Fruit fly (Drosophila melanogaster) whole organism, embryonic: Measurements from ENCODE around the gene Prx4.

Source experiments
- Blimp-1 ChIP-seq: fragments of 200-800 bp; sonication (Bioruptor generic); optimal IDR thresholded peaks from 3 replicates; lab custom pipeline; 2018; ENCODE audit warnings: missing biosample characterization, missing genetic modification characterization, mild to moderate bottlenecking, moderate library complexity, missing genetic modification reagents
- C15 ChIP-seq: fragments of 200-800 bp; sonication (Bioruptor generic); IDR thresholded peaks from 3 replicates; pipeline ENCODE4 v1.3.6; 2022; ENCODE audit warnings: missing biosample characterization, missing genetic modification characterization
- CG10654 ChIP-seq: fragments of 200-800 bp; sonication (Bioruptor generic); optimal IDR thresholded peaks from 2 replicates; lab custom pipeline; 2016; ENCODE audit warnings: missing biosample characterization, missing genetic modification characterization
- CG11093 ChIP-seq: fragments of 200-800 bp; sonication (Bioruptor generic); IDR thresholded peaks from 3 replicates; pipeline ENCODE4 v1.3.6; 2022; ENCODE audit warnings: missing biosample characterization, missing genetic modification characterization
- CG11247 ChIP-seq: fragments of 200-800 bp; sonication (Bioruptor generic); IDR thresholded peaks from 2 replicates; pipeline ENCODE4 v1.3.6; 2022; ENCODE audit warnings: missing biosample characterization, missing genetic modification characterization
- CG12236 ChIP-seq: fragments of 200-800 bp; sonication (Bioruptor generic); optimal IDR thresholded peaks from 2 replicates; lab custom pipeline; 2016; ENCODE audit warnings: missing biosample characterization, missing genetic modification characterization
- CG12744 ChIP-seq: fragments of 200-800 bp; sonication (Bioruptor generic); optimal IDR thresholded peaks from 2 replicates; lab custom pipeline; 2016; ENCODE audit warnings: missing biosample characterization, missing genetic modification characterization
- CG13296 ChIP-seq: fragments of 200-800 bp; sonication (Bioruptor generic); optimal IDR thresholded peaks from 3 replicates; lab custom pipeline; 2018; ENCODE audit warnings: missing biosample characterization, mild to moderate bottlenecking, missing genetic modification characterization
- CG15479 ChIP-seq: fragments of 200-800 bp; sonication (Bioruptor generic); optimal IDR thresholded peaks from 3 replicates; lab custom pipeline; 2019; ENCODE audit warnings: missing biosample characterization, mild to moderate bottlenecking, missing genetic modification characterization, moderate library complexity
- CG16863 ChIP-seq: fragments of 200-800 bp; sonication (Bioruptor generic); optimal IDR thresholded peaks from 3 replicates; lab custom pipeline; 2016; ENCODE audit warnings: missing biosample characterization, missing genetic modification characterization
- CG3407 ChIP-seq: fragments of 200-800 bp; sonication (Bioruptor generic); optimal IDR thresholded peaks from 2 replicates; lab custom pipeline; 2018; ENCODE audit warnings: missing biosample characterization, mild to moderate bottlenecking, missing genetic modification characterization
- CG34224 ChIP-seq: fragments of 200-800 bp; sonication (Bioruptor generic); IDR thresholded peaks from 3 replicates; pipeline ENCODE4 v1.3.6; 2022; ENCODE audit warnings: missing biosample characterization, missing genetic modification characterization; ENCODE audit not compliant: partially characterized antibody
- CG6689 ChIP-seq: fragments of 200-800 bp; sonication (Bioruptor generic); IDR thresholded peaks from 2 replicates; pipeline ENCODE4 v1.3.6; 2022; ENCODE audit warnings: missing biosample characterization, missing genetic modification characterization
- CG6765 ChIP-seq: fragments of 200-800 bp; sonication (Bioruptor generic); optimal IDR thresholded peaks from 3 replicates; lab custom pipeline; 2017; ENCODE audit warnings: missing biosample characterization, mild to moderate bottlenecking, missing genetic modification characterization
- CG7963 ChIP-seq: fragments of 200-800 bp; sonication (Bioruptor generic); IDR thresholded peaks from 3 replicates; pipeline ENCODE4 v1.3.6; 2022; ENCODE audit warnings: missing biosample characterization, missing genetic modification characterization; ENCODE audit not compliant: partially characterized antibody
- CG8281 ChIP-seq: fragments of 200-800 bp; sonication (Bioruptor generic); optimal IDR thresholded peaks from 2 replicates; lab custom pipeline; 2018; ENCODE audit warnings: missing biosample characterization, mild to moderate bottlenecking, missing genetic modification characterization, moderate library complexity
- Deaf1 ChIP-seq: fragments of 200-800 bp; optimal IDR thresholded peaks from 3 replicates; lab custom pipeline; 2019; ENCODE audit warnings: missing biosample characterization, mild to moderate bottlenecking, missing genetic modification characterization, moderate library complexity
- Fer1 ChIP-seq: fragments of 200-800 bp; sonication (Bioruptor generic); optimal IDR thresholded peaks from 2 replicates; lab custom pipeline; 2017; ENCODE audit warnings: missing biosample characterization, mild to moderate bottlenecking, missing genetic modification characterization
- GATAe ChIP-seq: fragments of 200-800 bp; sonication (Bioruptor generic); conservative IDR thresholded peaks from 2 replicates; pipeline ENCODE4 v1.3.6; 2022; ENCODE audit warnings: missing biosample characterization, missing genetic modification characterization
- Hmr ChIP-seq: fragments of 200-800 bp; sonication (Bioruptor generic); optimal IDR thresholded peaks from 3 replicates; lab custom pipeline; 2017; ENCODE audit warnings: mild to moderate bottlenecking, missing biosample characterization, missing genetic modification reagents, missing genetic modification characterization
- Med ChIP-seq: fragments of 200-800 bp; sonication (Bioruptor generic); peaks from one replicate; lab custom pipeline; 2016; ENCODE audit warnings: missing biosample characterization, missing genetic modification characterization, mild to moderate bottlenecking, inconsistent platforms, moderate library complexity
- NFAT ChIP-seq: fragments of 200-800 bp; sonication (Bioruptor generic); IDR thresholded peaks from 2 replicates; pipeline ENCODE4 v1.3.6; 2022; ENCODE audit warnings: missing biosample characterization, missing genetic modification characterization
- NK7.1 ChIP-seq: fragments of 200-800 bp; sonication (Bioruptor generic); optimal IDR thresholded peaks from 3 replicates; lab custom pipeline; 2016; ENCODE audit warnings: missing biosample characterization, missing genetic modification characterization
- Optix ChIP-seq: fragments of 200-800 bp; sonication (Bioruptor generic); IDR thresholded peaks from 3 replicates; pipeline ENCODE4 v1.3.6; 2022; ENCODE audit warnings: missing biosample characterization, missing genetic modification characterization
- Stat92E ChIP-seq, 3 experiments: fragments of >200 bp in 2 of 3; fragments of 200-800 bp in 1 of 3; sonication (Bioruptor generic) in 1 of 3; optimal IDR thresholded peaks; 2 replicates each; lab custom pipeline; 2017 to 2019; ENCODE audit warnings: missing biosample characterization in 3 of 3, missing genetic modification characterization in 3 of 3, mild to moderate bottlenecking in 1 of 3, moderate library complexity in 1 of 3
- ara ChIP-seq: fragments of 200-800 bp; sonication (Bioruptor generic); IDR thresholded peaks from 2 replicates; pipeline ENCODE4 v1.3.6; 2022; ENCODE audit warnings: missing biosample characterization, missing genetic modification characterization
- bab2 ChIP-seq: fragments of 200-800 bp; sonication (Bioruptor generic); optimal IDR thresholded peaks from 2 replicates; lab custom pipeline; 2016; ENCODE audit warnings: missing biosample characterization, missing genetic modification characterization
- bigmax ChIP-seq: fragments of 200-800 bp; sonication (Bioruptor generic); optimal IDR thresholded peaks from 2 replicates; lab custom pipeline; 2018; ENCODE audit warnings: missing biosample characterization, mild to moderate bottlenecking, missing genetic modification characterization
- bsh ChIP-seq, 2 experiments: fragments of 200-800 bp; sonication (Bioruptor generic); optimal IDR thresholded peaks; 2 replicates each; lab custom pipeline; 2017 to 2018; ENCODE audit warnings: mild to moderate bottlenecking in 2 of 2, missing biosample characterization in 2 of 2, missing genetic modification characterization in 2 of 2, moderate library complexity in 1 of 2
- cg ChIP-seq: fragments of 200-800 bp; sonication (Bioruptor generic); optimal IDR thresholded peaks from 3 replicates; lab custom pipeline; 2019; ENCODE audit warnings: missing biosample characterization, mild to moderate bottlenecking, missing genetic modification characterization, moderate library complexity
- esg ChIP-seq: fragments of 200-800 bp; sonication (Bioruptor generic); conservative IDR thresholded peaks from 2 replicates; pipeline ENCODE4 v1.3.6; 2022; ENCODE audit warnings: missing biosample characterization, missing genetic modification characterization
- grn ChIP-seq: fragments of 200-800 bp; sonication (Bioruptor generic); optimal IDR thresholded peaks from 3 replicates; lab custom pipeline; 2017; ENCODE audit warnings: missing biosample characterization, missing genetic modification characterization
- hbn ChIP-seq: fragments of 200-800 bp; sonication (Bioruptor generic); IDR thresholded peaks from 2 replicates; pipeline ENCODE4 v1.3.6; 2022; ENCODE audit warnings: missing biosample characterization, missing genetic modification characterization; ENCODE audit not compliant: partially characterized antibody
- hkb ChIP-seq, 2 experiments: fragments of 200-800 bp in 1 of 2; fragments of >200 bp in 1 of 2; sonication (Bioruptor generic) in 1 of 2; IDR thresholded peaks in 1 of 2; optimal IDR thresholded peaks in 1 of 2; 2 replicates each; pipeline versions ENCODE4 v1.3.6 to Lab custom; 2017 to 2022; ENCODE audit warnings: missing biosample characterization in 1 of 2, missing genetic modification characterization in 1 of 2
- jumu ChIP-seq: fragments of 200-800 bp; sonication (Bioruptor generic); optimal IDR thresholded peaks from 3 replicates; lab custom pipeline; 2016; ENCODE audit warnings: missing biosample characterization, missing genetic modification characterization
- lov ChIP-seq, 2 experiments: fragments of 200-800 bp in 1 of 2; fragments of >200 bp in 1 of 2; sonication (Bioruptor generic) in 1 of 2; IDR thresholded peaks in 1 of 2; optimal IDR thresholded peaks in 1 of 2; 2 replicates in 1 of 2; 3 replicates in 1 of 2; pipeline versions ENCODE4 v1.3.6 to Lab custom; 2017 to 2022; ENCODE audit warnings: missing biosample characterization in 1 of 2, missing genetic modification characterization in 1 of 2
- nerfin-1 ChIP-seq: fragments of 200-800 bp; sonication (Bioruptor generic); optimal IDR thresholded peaks from 3 replicates; lab custom pipeline; 2019; ENCODE audit warnings: missing biosample characterization, mild to moderate bottlenecking, missing genetic modification characterization, moderate library complexity
- odd ChIP-seq: fragments of 200-800 bp; sonication (Bioruptor generic); optimal IDR thresholded peaks from 2 replicates; lab custom pipeline; 2017; ENCODE audit warnings: missing biosample characterization, mild to moderate bottlenecking, missing genetic modification characterization
- onecut ChIP-seq: fragments of 200-800 bp; sonication (Bioruptor generic); IDR thresholded peaks from 2 replicates; pipeline ENCODE4 v1.3.6; 2022; ENCODE audit warnings: missing biosample characterization, missing genetic modification characterization
- phol ChIP-seq: fragments of 200-800 bp; sonication (Bioruptor generic); optimal IDR thresholded peaks from 3 replicates; lab custom pipeline; 2018; ENCODE audit warnings: missing biosample characterization, mild to moderate bottlenecking, missing genetic modification characterization, moderate library complexity
- pita ChIP-seq: fragments of 200-800 bp; sonication (Bioruptor generic); optimal IDR thresholded peaks from 2 replicates; lab custom pipeline; 2017; ENCODE audit warnings: missing biosample characterization, mild to moderate bottlenecking, missing genetic modification characterization
- sob ChIP-seq: fragments of 200-800 bp; sonication (Bioruptor generic); IDR thresholded peaks from 2 replicates; pipeline ENCODE4 v1.3.6; 2022; ENCODE audit warnings: missing biosample characterization, missing genetic modification characterization
- sqz ChIP-seq: fragments of 200-800 bp; sonication (Bioruptor generic); optimal IDR thresholded peaks from 3 replicates; lab custom pipeline; 2018; ENCODE audit warnings: missing biosample characterization, mild to moderate bottlenecking, missing genetic modification characterization
- tx ChIP-seq: fragments of 200-800 bp; sonication (Bioruptor generic); optimal IDR thresholded peaks from 2 replicates; lab custom pipeline; 2016; ENCODE audit warnings: missing biosample characterization, missing genetic modification characterization
- unc-4 ChIP-seq: fragments of 200-800 bp; sonication (Bioruptor generic); IDR thresholded peaks from 2 replicates; pipeline ENCODE4 v1.3.6; 2022; ENCODE audit warnings: missing biosample characterization, missing genetic modification characterization; ENCODE audit not compliant: partially characterized antibody
- wdn ChIP-seq: fragments of 200-800 bp; sonication (Bioruptor generic); IDR thresholded peaks from 2 replicates; pipeline ENCODE4 v1.3.6; 2022; ENCODE audit warnings: missing biosample characterization, missing genetic modification characterization
- wor ChIP-seq: fragments of 200-800 bp; sonication (Bioruptor generic); IDR thresholded peaks from 2 replicates; pipeline ENCODE4 v1.3.6; 2022; ENCODE audit warnings: missing biosample characterization, missing genetic modification characterization

Prx4 gene

DNA sequence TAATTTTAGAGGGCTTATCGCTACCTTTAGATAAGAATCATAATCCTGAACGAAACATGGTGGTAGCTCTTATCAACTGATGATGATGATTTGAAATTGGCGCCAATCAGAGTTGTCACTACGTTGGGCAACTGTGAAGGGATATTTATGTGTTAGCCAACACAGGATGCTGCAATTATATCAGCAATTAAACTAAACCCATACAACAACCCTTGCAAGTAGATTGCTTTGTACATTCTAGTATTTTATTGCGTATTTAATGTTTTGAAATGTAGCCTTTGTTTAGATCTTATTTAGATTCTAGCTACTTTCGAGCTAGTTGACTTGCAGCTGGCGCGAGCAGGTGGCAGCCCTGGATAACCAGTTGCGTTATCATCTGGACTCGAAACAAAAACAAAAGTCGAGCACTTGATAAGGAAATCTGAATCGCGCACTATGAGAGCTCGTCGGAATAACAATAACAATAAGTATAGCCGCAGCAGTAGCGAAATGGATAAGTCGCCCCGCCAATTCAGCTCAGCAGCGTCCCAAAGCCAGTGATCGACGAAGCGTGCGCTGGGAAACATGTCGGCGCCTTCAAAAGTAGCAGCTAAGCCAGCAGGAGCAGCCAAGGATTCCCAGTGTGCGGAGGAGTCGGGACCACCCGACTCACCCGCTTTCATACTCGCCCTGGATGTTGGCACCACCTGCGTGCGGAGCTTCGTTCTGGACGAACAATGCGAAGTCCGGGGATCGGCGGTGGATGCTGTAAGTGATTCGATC, 10.1 kb downstream of the Prx4 start, which contains the start of gene CG1271 (continued):
- TF ChIP-seq Hmr (GFP tag; lab: Kevin White, UChicago) (no peak), sqz (GFP tag; lab: Kevin White, UChicago) (no peak), tx (GFP tag; lab: Kevin White, UChicago) (peak; percentile 58), bsh (GFP tag; optimal IDR thresholded peaks at IDR 0.05; lab: Kevin White, UChicago) (peak in 1 of 2 experiments; percentile 14), onecut (GFP tag; lab: Robert Waterston, UW) (0 out of 2 replicates have a peak, but pooled peaks have one; percentile 21), grn (GFP tag; lab: Kevin White, UChicago) (peak; percentile 92), CG12236 (peak; percentile 46), CG11247 (peak; percentile 51), odd (GFP tag; lab: Kevin White, UChicago) (peak; percentile 35), CG10654 (GFP tag; lab: Kevin White, UChicago) (peak; percentile 68), CG13296 (GFP tag; lab: Kevin White, UChicago) (peak; percentile 65), ara (no peak), CG16863 (GFP tag; lab: Kevin White, UChicago) (peak; percentile 20), sob (GFP tag; lab: Robert Waterston, UW) (peak; percentile 72), CG34224 (no peak), jumu (GFP tag; lab: Kevin White, UChicago) (peak; percentile 74), Med (peak; percentile 92), esg (GFP tag; lab: Robert Waterston, UW) (peak; percentile 45), Optix (GFP tag; lab: Robert Waterston, UW) (0 out of 3 replicates have a peak, but pooled peaks have one; percentile 19), cg (GFP tag; lab: Kevin White, UChicago) (no peak), CG11093 (GFP tag; lab: Robert Waterston, UW) (no peak), CG6689 (GFP tag; lab: Robert Waterston, UW) (peak; percentile 17; the same call in 1 of the 2 replicates), unc-4 (GFP tag; lab: Robert Waterston, UW) (peak; percentile 51), CG15479 (GFP tag; lab: Kevin White, UChicago) (peak; percentile 74), nerfin-1 (peak; percentile 60), CG12744 (GFP tag; lab: Kevin White, UChicago) (peak; percentile 24), CG8281 (tag; lab: Kevin White, UChicago) (peak; percentile 23), CG7963 (GFP tag; lab: Robert Waterston, UW) (no peak), Stat92E (GFP tag; optimal IDR thresholded peaks at IDR 0.05; lab: Kevin White, UChicago) (peak in 1 of 3 experiments; percentile 58), Deaf1 (tag; lab: Kevin White, UChicago) (peak; percentile 55), bigmax (GFP tag; lab: Kevin White, UChicago) (no peak), wdn (GFP tag; lab: Robert Waterston, UW) (peak; percentile 15; the same call in 1 of the 2 replicates), GATAe (GFP tag; lab: Robert Waterston, UW) (peak; percentile 80), NFAT (peak; percentile 58), C15 (GFP tag; lab: Robert Waterston, UW) (0 out of 3 replicates have a peak, but pooled peaks have one; percentile 45), CG3407 (GFP tag; lab: Kevin White, UChicago) (no peak), bab2 (peak; percentile 72), NK7.1 (GFP tag; lab: Kevin White, UChicago) (peak; percentile 14), hbn (GFP tag; lab: Robert Waterston, UW) (no peak), Blimp-1 (GFP tag; lab: Kevin White, UChicago) (peak; percentile 46), hkb (optimal IDR thresholded peaks at IDR 0.05; lab: Kevin White, UChicago) (peak; percentile 84), hkb (GFP tag; IDR thresholded peaks at IDR 0.05; lab: Robert Waterston, UW) (peak; percentile 59), lov (optimal IDR thresholded peaks at IDR 0.05; lab: Kevin White, UChicago) (no peak), lov (GFP tag; IDR thresholded peaks at IDR 0.05; lab: Robert Waterston, UW) (no peak), wor (GFP tag; lab: Robert Waterston, UW) (no peak), Fer1 (GFP tag; lab: Kevin White, UChicago) (peak; percentile 81), pita (no peak), phol (tag; lab: Kevin White, UChicago) (peak; percentile 80), CG6765 (GFP tag; lab: Kevin White, UChicago) (peak; percentile 17)
